Worm (Caenorhabditis elegans) whole organism, young adult: ENCODE results near the gene C39F7.1.

Source experiments
- B0336.3 ChIP-seq: fragments of 200-800 bp; sonication (Bioruptor generic); IDR thresholded peaks from 2 replicates; pipeline ENCODE4 v1.3.6; 2022; ENCODE audit warnings: missing genetic modification characterization, missing compliant biosample characterization
- C17E4.6 ChIP-seq: fragments of 200-800 bp; sonication (Bioruptor generic); IDR thresholded peaks from 2 replicates; pipeline ENCODE4 v1.3.6; 2022; ENCODE audit warnings: missing genetic modification reagents, missing genetic modification characterization, missing compliant biosample characterization
- F23B12.7 ChIP-seq: sonication (generic microtip); optimal IDR thresholded peaks from 2 replicates; lab custom pipeline; 2017; ENCODE audit warnings: missing genetic modification characterization, mild to moderate bottlenecking, missing compliant biosample characterization, antibody characterized with exemption, moderate library complexity; ENCODE audit not compliant: insufficient read depth
- F33H1.4 ChIP-seq: fragments of 200-800 bp; sonication (Bioruptor generic); IDR thresholded peaks from 2 replicates; pipeline ENCODE4 v1.3.6; 2022; ENCODE audit warnings: missing genetic modification reagents, missing genetic modification characterization, missing compliant biosample characterization
- F52B5.7 ChIP-seq: sonication (generic microtip); optimal IDR thresholded peaks from 2 replicates; lab custom pipeline; 2016; ENCODE audit warnings: mild to moderate bottlenecking, missing genetic modification characterization, missing compliant biosample characterization
- F57C9.4 ChIP-seq: sonication (generic microtip); optimal IDR thresholded peaks from 2 replicates; lab custom pipeline; 2017; ENCODE audit warnings: mild to moderate bottlenecking, missing genetic modification characterization, missing compliant biosample characterization
- T07F8.4 ChIP-seq: sonication (generic microtip); optimal IDR thresholded peaks from 2 replicates; lab custom pipeline; 2016; ENCODE audit warnings: mild to moderate bottlenecking, missing genetic modification characterization, moderate library complexity, missing compliant biosample characterization
- Y53F4B.3 ChIP-seq: fragments of 200-800 bp; sonication (Bioruptor generic); IDR thresholded peaks from 2 replicates; pipeline ENCODE4 v1.3.6; 2022; ENCODE audit warnings: missing genetic modification reagents, missing genetic modification characterization, missing compliant biosample characterization
- aptf-2 ChIP-seq: fragments of 200-800 bp; sonication (Bioruptor generic); conservative IDR thresholded peaks from 2 replicates; pipeline ENCODE4 v1.3.6; 2022; ENCODE audit warnings: missing genetic modification reagents, missing genetic modification characterization, missing compliant biosample characterization
- aptf-3 ChIP-seq: fragments of 200-800 bp; sonication (Bioruptor generic); IDR thresholded peaks from 2 replicates; pipeline ENCODE4 v1.3.6; 2022; ENCODE audit warnings: missing genetic modification characterization, missing compliant biosample characterization
- atf-7 ChIP-seq: sonication (generic microtip); optimal IDR thresholded peaks from 2 replicates; lab custom pipeline; 2017; ENCODE audit warnings: mild to moderate bottlenecking, missing genetic modification characterization, missing compliant biosample characterization
- athp-1 ChIP-seq: sonication (generic microtip); optimal IDR thresholded peaks from 2 replicates; lab custom pipeline; 2017; ENCODE audit warnings: mild to moderate bottlenecking, missing genetic modification characterization, missing compliant biosample characterization
- attf-6 ChIP-seq: fragments of 200-800 bp; sonication (Bioruptor generic); IDR thresholded peaks from 2 replicates; pipeline ENCODE4 v1.3.6; 2022; ENCODE audit warnings: missing genetic modification reagents, missing genetic modification characterization, missing compliant biosample characterization
- bed-1 ChIP-seq: fragments of 200-800 bp; sonication (Bioruptor generic); IDR thresholded peaks from 2 replicates; pipeline ENCODE4 v1.3.6; 2022; ENCODE audit warnings: missing genetic modification reagents, missing genetic modification characterization, missing compliant biosample characterization
- bed-2 ChIP-seq: fragments of 200-800 bp; sonication (Bioruptor generic); IDR thresholded peaks from 2 replicates; pipeline ENCODE4 v1.3.6; 2022; ENCODE audit warnings: missing genetic modification reagents, missing genetic modification characterization, missing compliant biosample characterization
- ceh-27 ChIP-seq: fragments of 200-800 bp; sonication (Bioruptor generic); optimal IDR thresholded peaks from 2 replicates; lab custom pipeline; 2018; ENCODE audit warnings: mild to moderate bottlenecking, missing genetic modification characterization, moderate library complexity, missing compliant biosample characterization
- ceh-79 ChIP-seq: sonication (generic microtip); optimal IDR thresholded peaks from 2 replicates; lab custom pipeline; 2017; ENCODE audit warnings: mild to moderate bottlenecking, missing genetic modification characterization, missing compliant biosample characterization
- ceh-91 ChIP-seq: fragments of 200-800 bp; sonication (Bioruptor generic); IDR thresholded peaks from 2 replicates; pipeline ENCODE4 v1.3.6; 2022; ENCODE audit warnings: missing genetic modification reagents, missing genetic modification characterization, missing compliant biosample characterization
- die-1 ChIP-seq: sonication (generic microtip); optimal IDR thresholded peaks from 2 replicates; lab custom pipeline; 2016; ENCODE audit warnings: missing genotype, mild to moderate bottlenecking, missing genetic modification characterization, missing compliant biosample characterization
- efl-1 ChIP-seq: fragments of 150-350 bp; optimal IDR thresholded peaks from 2 replicates; lab custom pipeline; 2014; ENCODE audit warnings: missing biosample characterization, missing genetic modification reagents, missing genetic modification characterization
- hlh-26 ChIP-seq: fragments of 200-800 bp; sonication (Bioruptor generic); conservative IDR thresholded peaks from 2 replicates; pipeline ENCODE4 v1.3.6; 2022; ENCODE audit warnings: missing genetic modification reagents, missing genetic modification characterization, missing compliant biosample characterization
- hrde-1 ChIP-seq: sonication (generic microtip); optimal IDR thresholded peaks from 2 replicates; lab custom pipeline; 2016; ENCODE audit warnings: missing genetic modification characterization, mild to moderate bottlenecking, missing compliant biosample characterization, moderate library complexity, missing genotype, missing genetic modification reagents, borderline replicate concordance
- lin-26 ChIP-seq: fragments of 200-800 bp; sonication (Bioruptor generic); IDR thresholded peaks from 2 replicates; pipeline ENCODE4 v1.3.6; 2022; ENCODE audit warnings: missing genetic modification reagents, missing genetic modification characterization, missing compliant biosample characterization
- lin-40 ChIP-seq: sonication (generic microtip); optimal IDR thresholded peaks from 2 replicates; lab custom pipeline; 2016; ENCODE audit warnings: missing genetic modification characterization, mild to moderate bottlenecking, missing compliant biosample characterization, missing genotype, missing genetic modification reagents
- lir-1 ChIP-seq: fragments of 200-800 bp; sonication (Bioruptor generic); conservative IDR thresholded peaks from 2 replicates; pipeline ENCODE4 v1.3.6; 2022; ENCODE audit warnings: missing genetic modification reagents, missing genetic modification characterization, missing compliant biosample characterization
- lsl-1 ChIP-seq: fragments of 200-800 bp; sonication (Bioruptor generic); optimal IDR thresholded peaks from 2 replicates; lab custom pipeline; 2018; ENCODE audit warnings: mild to moderate bottlenecking, missing genetic modification characterization, moderate library complexity, missing compliant biosample characterization
- lsy-27 ChIP-seq: sonication (generic microtip); optimal IDR thresholded peaks from 2 replicates; lab custom pipeline; 2017; ENCODE audit warnings: missing genetic modification characterization, mild to moderate bottlenecking, missing compliant biosample characterization, antibody characterized with exemption, missing genotype, borderline replicate concordance; ENCODE audit not compliant: insufficient read depth
- madf-6 ChIP-seq: fragments of 200-800 bp; sonication (Bioruptor generic); IDR thresholded peaks from 2 replicates; pipeline ENCODE4 v1.3.6; 2022; ENCODE audit warnings: missing genetic modification reagents, missing genetic modification characterization, missing compliant biosample characterization
- mcd-1 ChIP-seq: fragments of 200-800 bp; sonication (Bioruptor generic); IDR thresholded peaks from 2 replicates; pipeline ENCODE4 v1.3.6; 2022; ENCODE audit warnings: missing genetic modification reagents, missing genetic modification characterization, missing compliant biosample characterization
- nhr-120 ChIP-seq: fragments of 200-800 bp; sonication (Bioruptor generic); IDR thresholded peaks from 2 replicates; pipeline ENCODE4 v1.3.6; 2022; ENCODE audit warnings: missing genetic modification characterization, missing compliant biosample characterization
- nhr-27 ChIP-seq: fragments of 200-800 bp; sonication (Bioruptor generic); optimal IDR thresholded peaks from 2 replicates; lab custom pipeline; 2018; ENCODE audit warnings: mild to moderate bottlenecking, missing genetic modification characterization, moderate library complexity, missing compliant biosample characterization
- nhr-90 ChIP-seq: sonication (generic microtip); optimal IDR thresholded peaks from 2 replicates; lab custom pipeline; 2016; ENCODE audit warnings: missing genotype, mild to moderate bottlenecking, missing genetic modification characterization, missing compliant biosample characterization
- pbrm-1 ChIP-seq: fragments of 200-800 bp; sonication (Bioruptor generic); IDR thresholded peaks from 2 replicates; pipeline ENCODE4 v1.3.6; 2022; ENCODE audit warnings: missing genetic modification reagents, missing genetic modification characterization, missing compliant biosample characterization
- repo-1 ChIP-seq: sonication (generic microtip); optimal IDR thresholded peaks from 2 replicates; lab custom pipeline; 2017; ENCODE audit warnings: mild to moderate bottlenecking, missing genetic modification characterization, missing compliant biosample characterization
- sea-2 ChIP-seq: fragments of 200-800 bp; sonication (Bioruptor generic); IDR thresholded peaks from 2 replicates; pipeline ENCODE4 v1.3.6; 2022; ENCODE audit warnings: missing genetic modification characterization, missing compliant biosample characterization
- snpc-3.4 ChIP-seq: sonication (generic microtip); optimal IDR thresholded peaks from 2 replicates; lab custom pipeline; 2017; ENCODE audit warnings: missing genetic modification characterization, mild to moderate bottlenecking, missing compliant biosample characterization, antibody characterized with exemption, moderate library complexity, missing genotype, missing genetic modification reagents
- snpc-4 ChIP-seq, 5 experiments: fragments of 150-350 bp in 1 of 5; sonication (generic microtip) in 4 of 5; optimal IDR thresholded peaks; 2 replicates each; lab custom pipeline; 2014 to 2018; ENCODE audit warnings: missing genetic modification characterization in 5 of 5, missing biosample characterization in 3 of 5, antibody characterized with exemption in 2 of 5, mild to moderate bottlenecking in 2 of 5, missing compliant biosample characterization in 2 of 5, missing genotype in 2 of 5, moderate library complexity in 2 of 5, missing genetic modification reagents in 1 of 5
- somi-1 ChIP-seq: fragments of 200-800 bp; sonication (Bioruptor generic); optimal IDR thresholded peaks from 2 replicates; lab custom pipeline; 2018; ENCODE audit warnings: mild to moderate bottlenecking, missing genetic modification characterization, missing compliant biosample characterization
- unc-62 ChIP-seq: fragments of 150-350 bp; optimal IDR thresholded peaks from 2 replicates; lab custom pipeline; 2014; ENCODE audit warnings: missing biosample characterization, missing genetic modification reagents, missing genetic modification characterization
- xnd-1 ChIP-seq: sonication (generic microtip); optimal IDR thresholded peaks from 2 replicates; lab custom pipeline; 2016; ENCODE audit warnings: missing genotype, missing genetic modification reagents, missing genetic modification characterization, missing compliant biosample characterization
- ztf-25 ChIP-seq: fragments of 200-800 bp; sonication (Bioruptor generic); IDR thresholded peaks from 2 replicates; pipeline ENCODE4 v1.3.6; 2022; ENCODE audit warnings: missing genetic modification reagents, missing genetic modification characterization, missing compliant biosample characterization
- ztf-26 ChIP-seq: sonication (generic microtip); optimal IDR thresholded peaks from 2 replicates; lab custom pipeline; 2017; ENCODE audit warnings: missing genetic modification characterization, missing compliant biosample characterization

The C39F7.1 gene

DNA sequence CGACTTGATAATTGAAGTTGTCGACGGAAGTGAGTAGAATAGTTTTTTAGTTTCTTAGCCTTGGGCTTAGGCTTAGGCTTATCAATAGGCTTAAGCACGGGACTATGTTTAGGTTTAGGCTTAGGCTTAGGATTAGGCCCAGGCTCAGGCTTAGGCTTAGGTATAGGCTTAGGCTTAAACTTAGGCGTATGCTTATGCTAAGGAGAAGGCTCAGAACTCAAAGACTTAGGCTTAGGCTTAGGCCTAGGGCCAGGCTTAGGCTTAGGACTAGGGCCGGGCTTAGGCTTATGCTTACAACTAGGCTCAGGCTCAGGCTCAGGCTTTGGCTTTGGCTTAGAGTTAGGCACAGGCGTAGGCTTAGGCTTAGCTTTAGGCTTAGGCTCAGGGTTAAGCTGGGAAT is 6.4 kb downstream of the C39F7.1 start:
- TF ChIP-seq snpc-3.4 (no peak), aptf-2 (no peak), lsy-27 (no peak), bed-1 (GFP tag; lab: Robert Waterston, UW) (no peak), C17E4.6 (GFP tag; lab: Robert Waterston, UW) (no peak), B0336.3 (GFP tag; lab: Robert Waterston, UW) (no peak), lin-26 (GFP tag; lab: Robert Waterston, UW) (no peak), ceh-27 (no peak), xnd-1 (tag; lab: Kevin White, UChicago) (no peak), efl-1 (GFP tag; lab: Kevin White, UChicago) (no peak), madf-6 (GFP tag; lab: Robert Waterston, UW) (no peak), somi-1 (GFP tag; lab: Kevin White, UChicago) (no peak), pbrm-1 (GFP tag; lab: Robert Waterston, UW) (no peak), lsl-1 (GFP tag; lab: Kevin White, UChicago) (no peak), F52B5.7 (no peak), T07F8.4 (tag; lab: Kevin White, UChicago) (no peak), snpc-4 (GFP tag; optimal IDR thresholded peaks at IDR 0.05; lab: Kevin White, UChicago) (no peak), snpc-4 (tag; optimal IDR thresholded peaks at IDR 0.05; lab: Kevin White, UChicago) (no peak), hrde-1 (tag; lab: Kevin White, UChicago) (no peak), repo-1 (tag; lab: Kevin White, UChicago) (no peak), nhr-120 (GFP tag; lab: Robert Waterston, UW) (no peak)

DNA sequence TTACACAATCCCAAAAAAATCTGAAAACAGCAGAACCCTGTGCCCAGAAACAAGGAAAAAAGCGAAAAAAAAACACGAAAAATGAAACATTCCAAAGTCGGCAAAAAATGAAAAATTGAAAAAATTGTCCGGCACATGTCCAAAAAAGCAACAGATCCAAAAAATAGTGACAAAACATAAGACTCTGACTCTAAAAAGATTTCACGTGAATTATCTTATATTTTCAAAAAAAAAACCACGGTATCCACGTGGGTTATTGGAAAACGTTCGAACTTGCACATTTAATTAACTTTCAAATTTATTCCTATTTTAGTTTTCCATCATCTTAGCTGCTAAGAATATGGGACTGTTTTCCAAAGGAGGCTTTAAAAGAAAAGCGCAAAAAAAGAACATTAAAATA is 10.5 kb downstream of the C39F7.1 start, which contains the start of gene Y75B7B.1:
Gene Y75B7B.1, plus strand, starts transcription at position 301 of the 400 bp plus-strand sequence.
- no peak for TF ChIP-seq mcd-1
- TF ChIP-seq F33H1.4, result no peak
- no peak for TF ChIP-seq sea-2
- no peak for TF ChIP-seq F57C9.4 (tag; lab: Kevin White, UChicago)
- no peak for TF ChIP-seq ztf-26 (tag; lab: Kevin White, UChicago)
- no peak for TF ChIP-seq ceh-79 (tag; lab: Kevin White, UChicago)
- no peak for TF ChIP-seq ceh-91 (GFP tag; lab: Robert Waterston, UW)
- TF ChIP-seq lin-40, result no peak
- TF ChIP-seq nhr-27 (tag; lab: Kevin White, UChicago), result no peak
- no peak for TF ChIP-seq unc-62 (GFP tag; lab: Kevin White, UChicago)
- no peak for TF ChIP-seq bed-2
- no peak for TF ChIP-seq lir-1
- no peak for TF ChIP-seq athp-1 (tag; lab: Kevin White, UChicago)
- no peak for TF ChIP-seq Y53F4B.3
- TF ChIP-seq die-1 (tag; lab: Kevin White, UChicago), result no peak
- no peak for TF ChIP-seq nhr-90 (tag; lab: Kevin White, UChicago)
- TF ChIP-seq lsl-1 (GFP tag; lab: Kevin White, UChicago), result no peak
- TF ChIP-seq atf-7, result no peak
- no peak for TF ChIP-seq F23B12.7 (tag; lab: Kevin White, UChicago)

DNA sequence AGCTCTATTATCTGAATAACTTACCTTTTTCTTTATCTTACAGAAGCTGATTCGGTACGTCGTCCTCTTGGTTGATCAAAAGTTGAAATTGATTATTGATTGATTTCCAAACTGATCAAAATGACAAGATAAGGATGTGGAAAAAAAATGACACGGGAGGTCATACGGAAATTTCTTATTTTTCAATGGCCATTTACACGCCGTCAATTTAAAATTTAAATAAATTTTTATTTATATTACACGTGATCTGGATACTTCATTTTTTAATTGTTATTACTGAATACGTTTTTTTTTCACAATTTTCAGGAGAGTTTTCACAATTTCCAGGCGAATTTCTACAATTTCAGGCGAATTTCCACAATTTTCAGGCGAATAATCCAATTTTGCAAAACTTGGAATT is 15.8 kb downstream of the C39F7.1 start, which contains the start of gene Y75B7B.2:
Gene Y75B7B.2, minus strand, starts transcription at position 101 of the 400 bp plus-strand sequence.
- no peak for TF ChIP-seq ztf-25 (GFP tag; lab: Robert Waterston, UW)
- TF ChIP-seq attf-6 (GFP tag; lab: Robert Waterston, UW), result no peak
- TF ChIP-seq aptf-3 (GFP tag; lab: Robert Waterston, UW), result no peak
- no peak for TF ChIP-seq hlh-26 (GFP tag; lab: Robert Waterston, UW)
- no peak for TF ChIP-seq efl-1 (GFP tag; lab: Kevin White, UChicago)
- TF ChIP-seq, all 124 proteins: peak for 0
